Worm (Caenorhabditis elegans): ENCODE data around the gene icl-1.

- no peak for TF ChIP-seq nhr-67 (tag; optimal IDR thresholded peaks at IDR 0.05)
- no peak for TF ChIP-seq tbx-2 (tag; optimal IDR thresholded peaks at IDR 0.05)
- TF ChIP-seq aly-2 (tag; optimal IDR thresholded peaks at IDR 0.05), result no peak
- TF ChIP-seq zag-1 (tag; optimal IDR thresholded peaks at IDR 0.05), result no peak
- no peak for TF ChIP-seq egl-27 (tag; optimal IDR thresholded peaks at IDR 0.05)
- TF ChIP-seq elt-2 (tag; optimal IDR thresholded peaks at IDR 0.05), result no peak
Measured at ce11 chrV:772210-772609, 44.4 kb upstream of the icl-1 start.

All from whole organism, L3 larva.